Fruit fly (Drosophila melanogaster): ENCODE data around the gene CG31800.

DNA sequence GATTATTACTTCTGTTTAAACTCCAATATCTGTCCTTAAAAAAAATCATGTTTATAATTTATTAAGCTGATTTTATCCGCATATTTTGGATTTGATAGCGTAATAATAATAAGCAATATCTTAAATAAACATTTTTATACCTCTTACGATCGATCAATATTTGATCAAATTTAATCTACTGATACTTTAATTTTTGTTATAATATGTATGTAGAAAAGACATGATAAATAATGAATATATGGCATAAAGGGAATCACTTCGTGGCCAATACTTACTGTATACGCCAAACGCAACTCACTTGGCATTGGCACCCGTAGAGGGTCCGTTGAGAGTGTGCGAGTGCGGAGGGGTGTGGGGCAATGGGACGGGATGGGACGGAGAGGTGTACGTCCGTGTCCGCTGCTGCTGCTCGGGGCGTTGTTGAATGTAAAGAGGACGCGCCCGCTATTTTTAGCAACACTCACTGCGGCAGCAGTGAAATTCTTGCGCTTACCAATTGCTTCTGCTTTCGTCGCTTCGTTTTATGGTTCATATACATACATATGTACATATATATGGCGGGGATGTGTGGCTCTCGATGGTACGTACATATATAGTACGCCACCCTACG is 1.8 kb upstream of the CG31800 start:
- TF ChIP-seq Hnf4 (GFP tag; optimal IDR thresholded peaks at IDR 0.05) (no peak), GATAd (GFP tag; optimal IDR thresholded peaks at IDR 0.05) (no peak), Hr78 (GFP tag; optimal IDR thresholded peaks at IDR 0.05) (no peak), usp (GFP tag; optimal IDR thresholded peaks at IDR 0.05) (no peak), Sp1 (GFP tag; optimal IDR thresholded peaks at IDR 0.05) (no peak), jim (GFP tag; optimal IDR thresholded peaks at IDR 0.05) (no peak), sv (GFP tag; optimal IDR thresholded peaks at IDR 0.05) (no peak), pan (optimal IDR thresholded peaks at IDR 0.05) (no peak), Rel (GFP tag; optimal IDR thresholded peaks at IDR 0.05) (no peak), Rel (tag; optimal IDR thresholded peaks at IDR 0.05) (no peak), Abd-B (GFP tag; optimal IDR thresholded peaks at IDR 0.05) (no peak), Dif (GFP tag; optimal IDR thresholded peaks at IDR 0.05; ENCODE audit: partially characterized antibody) (no peak)

Data from whole organism, wandering third instar larva.